Worm (Caenorhabditis elegans) whole organism, late embryonic: ENCODE data around the gene Y43F8C.13.

Experiments
- F13H6.1 ChIP-seq: sonication (generic microtip); optimal IDR thresholded peaks from 2 replicates; lab custom pipeline; 2016; ENCODE audit warnings: missing genetic modification characterization, missing compliant biosample characterization
- K02D7.2 ChIP-seq: sonication (generic microtip); optimal IDR thresholded peaks from 2 replicates; lab custom pipeline; 2017; ENCODE audit warnings: mild to moderate bottlenecking, missing genetic modification characterization, missing compliant biosample characterization
- ama-1 ChIP-seq: fragments of 150-350 bp; optimal IDR thresholded peaks from 2 replicates; lab custom pipeline; 2014
- ceh-31 ChIP-seq: sonication (generic microtip); optimal IDR thresholded peaks from 2 replicates; lab custom pipeline; 2016; ENCODE audit warnings: missing genetic modification characterization, missing compliant biosample characterization
- fkh-10 ChIP-seq: fragments of 150-350 bp; optimal IDR thresholded peaks from 2 replicates; lab custom pipeline; 2014; ENCODE audit warnings: missing biosample characterization, missing genetic modification reagents, missing genetic modification characterization
- pax-1 ChIP-seq: fragments of 150-350 bp; optimal IDR thresholded peaks from 2 replicates; lab custom pipeline; 2014; ENCODE audit warnings: missing biosample characterization, missing genetic modification characterization
- unc-42 ChIP-seq: sonication (generic microtip); optimal IDR thresholded peaks from 2 replicates; lab custom pipeline; 2016; ENCODE audit warnings: missing genotype, missing genetic modification characterization, missing compliant biosample characterization
- unc-55 ChIP-seq: sonication (generic microtip); optimal IDR thresholded peaks from 2 replicates; lab custom pipeline; 2017; ENCODE audit warnings: missing biosample characterization, missing genetic modification reagents, missing genetic modification characterization
- ztf-16 ChIP-seq: sonication (generic microtip); optimal IDR thresholded peaks from 2 replicates; lab custom pipeline; 2017; ENCODE audit warnings: missing genetic modification characterization, missing compliant biosample characterization

DNA sequence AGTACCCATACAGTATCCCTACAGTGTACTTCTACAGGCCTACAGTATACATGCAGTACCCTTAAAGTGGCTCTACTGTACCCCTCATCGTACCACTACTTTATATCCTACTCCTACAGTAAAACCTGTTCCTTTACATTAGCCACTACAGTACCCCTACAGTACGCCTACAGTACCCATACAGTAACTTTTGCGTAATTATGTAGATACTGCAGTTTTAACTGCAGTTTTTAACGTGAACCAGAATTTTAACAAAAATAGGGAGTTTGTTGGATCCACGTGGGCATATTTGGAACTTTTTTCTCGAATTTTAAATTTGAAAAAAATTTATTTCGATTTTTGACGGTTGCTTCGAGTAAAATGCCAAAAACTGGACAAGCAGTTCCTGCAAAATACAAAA is 46.1 kb upstream of the Y43F8C.13 start, which contains the start of gene W04E12.4:
- TF ChIP-seq fkh-10 (GFP tag; lab: Kevin White, UChicago) (no peak), F13H6.1 (tag; lab: Kevin White, UChicago) (no peak), ztf-16 (tag; lab: Kevin White, UChicago) (no peak), unc-55 (GFP tag; lab: Kevin White, UChicago) (no peak), ceh-31 (no peak), pax-1 (no peak), ama-1 (lab: Kevin White, UChicago) (no peak), unc-42 (no peak), K02D7.2 (tag; lab: Kevin White, UChicago) (no peak)
